Fruit fly (Drosophila melanogaster): Measurements from ENCODE around the gene CG44002.

Gene CG44002

dm6 chr2L:3130417-3130816 is 40.5 kb downstream of the CG44002 start:
- no peak for TF ChIP-seq sage (GFP tag; optimal IDR thresholded peaks at IDR 0.05)
- TF ChIP-seq Jra (GFP tag; optimal IDR thresholded peaks at IDR 0.05): no peak
- no peak for TF ChIP-seq psq (GFP tag; optimal IDR thresholded peaks at IDR 0.05)
- TF ChIP-seq lola (GFP tag; optimal IDR thresholded peaks at IDR 0.05): no peak
- TF ChIP-seq CG9705 (GFP tag; optimal IDR thresholded peaks at IDR 0.05): no peak
- no peak for TF ChIP-seq ey (GFP tag; optimal IDR thresholded peaks at IDR 0.05)
- TF ChIP-seq Rel (GFP tag; optimal IDR thresholded peaks at IDR 0.05): no peak
- TF ChIP-seq Rel (tag; optimal IDR thresholded peaks at IDR 0.05): no peak
- TF ChIP-seq CrebA (GFP tag; optimal IDR thresholded peaks at IDR 0.05; ENCODE audit: borderline replicate concordance): no peak
- TF ChIP-seq Hr83 (GFP tag; optimal IDR thresholded peaks at IDR 0.05; ENCODE audit: poor library complexity, severe bottlenecking): no peak
- no peak for TF ChIP-seq foxo (GFP tag; optimal IDR thresholded peaks at IDR 0.05)
- no peak for TF ChIP-seq dsf (GFP tag; optimal IDR thresholded peaks at IDR 0.05; ENCODE audit: borderline replicate concordance)
- TF ChIP-seq sv (GFP tag; optimal IDR thresholded peaks at IDR 0.05): no peak
- no peak for TF ChIP-seq Hr78 (GFP tag; optimal IDR thresholded peaks at IDR 0.05)
- TF ChIP-seq woc (GFP tag; optimal IDR thresholded peaks at IDR 0.05): no peak
- no peak for TF ChIP-seq Vsx2 (GFP tag; optimal IDR thresholded peaks at IDR 0.05; ENCODE audit: partially characterized antibody)
- no peak for TF ChIP-seq OdsH (GFP tag; optimal IDR thresholded peaks at IDR 0.05)
- no peak for TF ChIP-seq tai (GFP tag; optimal IDR thresholded peaks at IDR 0.05)
- no peak for TF ChIP-seq N (GFP tag; optimal IDR thresholded peaks at IDR 0.05)
- no peak for TF ChIP-seq Mio (GFP tag; optimal IDR thresholded peaks at IDR 0.05)

dm6 chr2L:3128335-3128734 is 42.6 kb downstream of the CG44002 start, which contains the start of gene CG15403:
CG15403 (plus strand) TSS chr2L:3128635.
- TF ChIP-seq ey (GFP tag; optimal IDR thresholded peaks at IDR 0.05) (no peak), h (GFP tag; optimal IDR thresholded peaks at IDR 0.05) (no peak), Jra (GFP tag; optimal IDR thresholded peaks at IDR 0.05) (no peak), CG32264 (GFP tag; optimal IDR thresholded peaks at IDR 0.05) (no peak), brk (GFP tag; optimal IDR thresholded peaks at IDR 0.05) (no peak), CrebA (GFP tag; optimal IDR thresholded peaks at IDR 0.05; ENCODE audit: borderline replicate concordance) (no peak), Dif (GFP tag; optimal IDR thresholded peaks at IDR 0.05; ENCODE audit: partially characterized antibody) (no peak), sv (GFP tag; optimal IDR thresholded peaks at IDR 0.05) (no peak), Hr78 (GFP tag; optimal IDR thresholded peaks at IDR 0.05) (no peak), Mio (GFP tag; optimal IDR thresholded peaks at IDR 0.05) (no peak), dmrt93B (GFP tag; optimal IDR thresholded peaks at IDR 0.05) (no peak)

dm6 chr2L:3127813-3128212 is 43.1 kb downstream of the CG44002 start:
- TF ChIP-seq Rel (GFP tag; optimal IDR thresholded peaks at IDR 0.05) (no peak), Rel (tag; optimal IDR thresholded peaks at IDR 0.05) (no peak), psq (GFP tag; optimal IDR thresholded peaks at IDR 0.05) (no peak), pan (optimal IDR thresholded peaks at IDR 0.05) (no peak), usp (GFP tag; optimal IDR thresholded peaks at IDR 0.05) (no peak), CrebA (GFP tag; optimal IDR thresholded peaks at IDR 0.05; ENCODE audit: borderline replicate concordance) (no peak), br (GFP tag; optimal IDR thresholded peaks at IDR 0.05) (no peak), dl (GFP tag; optimal IDR thresholded peaks at IDR 0.05; ENCODE audit: insufficient read depth in 1 of 2, partially characterized antibody in 2 of 2) (no peak)

dm6 chr2L:3124500-3124977 is 46.4 kb downstream of the CG44002 start:
- TF ChIP-seq jim (GFP tag; optimal IDR thresholded peaks at IDR 0.05) (no peak), h (GFP tag; optimal IDR thresholded peaks at IDR 0.05) (no peak), Hr78 (GFP tag; optimal IDR thresholded peaks at IDR 0.05) (no peak), Dif (GFP tag; optimal IDR thresholded peaks at IDR 0.05; ENCODE audit: partially characterized antibody) (peak; percentile 38), dl (GFP tag; optimal IDR thresholded peaks at IDR 0.05; ENCODE audit: insufficient read depth in 1 of 2, partially characterized antibody in 2 of 2) (peak in 1 of 2 experiments; percentile 20), Sp1 (GFP tag; optimal IDR thresholded peaks at IDR 0.05) (no peak), br (GFP tag; optimal IDR thresholded peaks at IDR 0.05) (no peak), rgr (GFP tag; optimal IDR thresholded peaks at IDR 0.05) (peak; percentile 26), OdsH (GFP tag; optimal IDR thresholded peaks at IDR 0.05) (no peak), Rel (GFP tag; optimal IDR thresholded peaks at IDR 0.05) (no peak), Rel (tag; optimal IDR thresholded peaks at IDR 0.05) (no peak), Vsx2 (GFP tag; optimal IDR thresholded peaks at IDR 0.05; ENCODE audit: partially characterized antibody) (no peak), Dfd (GFP tag; optimal IDR thresholded peaks at IDR 0.05) (no peak), fru (GFP tag; optimal IDR thresholded peaks at IDR 0.05) (no peak), woc (GFP tag; optimal IDR thresholded peaks at IDR 0.05) (no peak)
